Fruit fly (Drosophila melanogaster): ENCODE data around the gene CG17776.

The CG17776 gene

DNA sequence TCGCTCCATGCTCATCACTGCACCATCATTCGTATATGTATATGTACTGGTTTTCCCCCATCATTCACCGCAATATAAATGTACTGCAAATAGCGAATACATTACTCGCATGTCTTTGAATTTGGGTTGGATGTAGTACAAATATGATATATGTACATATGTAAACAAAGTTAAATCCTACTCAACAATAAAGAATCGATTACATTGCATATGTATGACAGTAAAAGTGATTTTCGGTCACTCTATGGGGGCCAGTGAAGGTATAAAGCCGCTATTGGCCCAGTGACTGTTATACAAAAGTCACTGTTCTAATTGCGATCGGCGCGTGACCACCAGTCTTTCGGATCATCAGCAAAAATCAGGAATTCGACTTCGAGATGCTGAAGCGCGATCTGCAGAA, 3.0 kb downstream of the CG17776 start, which contains the start of gene CG3457:
Gene CG3457, plus strand, starts transcription at position 301 of the 400 bp plus-strand sequence.
- TF ChIP-seq h (GFP tag; optimal IDR thresholded peaks at IDR 0.05) = no peak
- TF ChIP-seq br (GFP tag; optimal IDR thresholded peaks at IDR 0.05) = no peak
- TF ChIP-seq lola (GFP tag; optimal IDR thresholded peaks at IDR 0.05) = no peak
- TF ChIP-seq Abd-B (GFP tag; optimal IDR thresholded peaks at IDR 0.05) = no peak
- no peak for TF ChIP-seq sage (GFP tag; optimal IDR thresholded peaks at IDR 0.05)
- no peak for TF ChIP-seq jim (GFP tag; optimal IDR thresholded peaks at IDR 0.05)
- TF ChIP-seq dmrt93B (GFP tag; optimal IDR thresholded peaks at IDR 0.05) = no peak
- no peak for TF ChIP-seq HLH106 (tag; optimal IDR thresholded peaks at IDR 0.05)
- TF ChIP-seq Mio (GFP tag; optimal IDR thresholded peaks at IDR 0.05) = no peak
- no peak for TF ChIP-seq Hr78 (GFP tag; optimal IDR thresholded peaks at IDR 0.05)
- TF ChIP-seq foxo (GFP tag; optimal IDR thresholded peaks at IDR 0.05) = no peak
- no peak for TF ChIP-seq tai (GFP tag; optimal IDR thresholded peaks at IDR 0.05)
- TF ChIP-seq Hnf4 (GFP tag; optimal IDR thresholded peaks at IDR 0.05) = no peak
- TF ChIP-seq OdsH (GFP tag; optimal IDR thresholded peaks at IDR 0.05) = no peak
- no peak for TF ChIP-seq Hr83 (GFP tag; optimal IDR thresholded peaks at IDR 0.05; ENCODE audit: poor library complexity, severe bottlenecking)
- no peak for TF ChIP-seq Rel (GFP tag; optimal IDR thresholded peaks at IDR 0.05)
- TF ChIP-seq Rel (tag; optimal IDR thresholded peaks at IDR 0.05) = no peak

DNA sequence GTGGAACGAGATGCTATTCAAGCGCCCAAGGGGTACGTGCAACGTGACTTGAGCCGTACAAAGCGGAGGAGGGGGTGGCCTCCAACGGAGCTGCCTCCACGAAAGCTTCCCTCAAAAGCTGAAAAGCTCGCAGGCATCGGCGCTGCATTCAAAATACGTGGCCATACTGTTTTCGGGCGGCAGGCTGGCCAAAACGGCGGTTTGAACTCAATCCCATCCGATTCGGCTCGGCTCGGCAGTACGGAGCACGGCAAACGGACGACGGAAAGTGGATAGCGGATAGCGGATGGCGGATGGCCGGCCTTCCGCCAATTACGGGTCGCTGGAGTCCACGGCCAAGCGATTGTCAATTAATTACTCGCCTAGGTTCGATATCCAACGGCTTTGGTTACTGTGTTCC, 4.4 kb downstream of the CG17776 start, which contains the start of gene Mct1:
Gene Mct1, plus strand, starts transcription at position 301 of the 400 bp plus-strand sequence.
- TF ChIP-seq dmrt93B (GFP tag; optimal IDR thresholded peaks at IDR 0.05) (no peak), brk (GFP tag; optimal IDR thresholded peaks at IDR 0.05) (no peak), Hr83 (GFP tag; optimal IDR thresholded peaks at IDR 0.05; ENCODE audit: poor library complexity, severe bottlenecking) (no peak), CG32264 (GFP tag; optimal IDR thresholded peaks at IDR 0.05) (no peak), Mio (GFP tag; optimal IDR thresholded peaks at IDR 0.05) (no peak), pan (optimal IDR thresholded peaks at IDR 0.05) (no peak), lola (GFP tag; optimal IDR thresholded peaks at IDR 0.05) (no peak), Sp1 (GFP tag; optimal IDR thresholded peaks at IDR 0.05) (no peak), N (GFP tag; optimal IDR thresholded peaks at IDR 0.05) (no peak), foxo (GFP tag; optimal IDR thresholded peaks at IDR 0.05) (no peak), Hnf4 (GFP tag; optimal IDR thresholded peaks at IDR 0.05) (no peak), sv (GFP tag; optimal IDR thresholded peaks at IDR 0.05) (no peak), sage (GFP tag; optimal IDR thresholded peaks at IDR 0.05) (no peak), fru (GFP tag; optimal IDR thresholded peaks at IDR 0.05) (no peak), Myc (optimal IDR thresholded peaks at IDR 0.05) (no peak), ey (GFP tag; optimal IDR thresholded peaks at IDR 0.05) (no peak), Dif (GFP tag; optimal IDR thresholded peaks at IDR 0.05; ENCODE audit: partially characterized antibody) (no peak), Abd-B (GFP tag; optimal IDR thresholded peaks at IDR 0.05) (no peak), br (GFP tag; optimal IDR thresholded peaks at IDR 0.05) (no peak)

DNA sequence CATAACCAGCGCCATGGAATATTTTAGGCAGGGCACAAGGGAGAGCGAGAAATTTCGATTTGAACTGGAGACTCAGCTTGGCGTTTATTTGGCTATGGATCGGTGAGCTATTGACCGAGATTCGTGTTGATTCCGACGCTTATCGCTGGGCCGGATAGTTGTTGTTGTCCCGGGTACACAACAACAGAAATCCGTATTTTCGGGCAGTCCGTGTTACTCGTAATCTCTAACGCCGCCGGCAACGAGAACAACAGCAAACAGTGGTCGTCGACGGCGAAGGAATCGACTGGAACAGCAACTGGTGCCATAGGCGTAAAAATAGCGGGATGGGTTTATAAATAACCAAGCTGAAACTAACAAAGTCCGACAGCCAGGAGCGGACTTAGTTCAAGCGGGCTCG, 7.4 kb downstream of the CG17776 start:
- TF ChIP-seq Dif (GFP tag; optimal IDR thresholded peaks at IDR 0.05; ENCODE audit: partially characterized antibody) = no peak
- TF ChIP-seq CG32264 (GFP tag; optimal IDR thresholded peaks at IDR 0.05) = no peak
- TF ChIP-seq CrebA (GFP tag; optimal IDR thresholded peaks at IDR 0.05; ENCODE audit: borderline replicate concordance) = no peak
- TF ChIP-seq dmrt93B (GFP tag; optimal IDR thresholded peaks at IDR 0.05) = no peak
- no peak for TF ChIP-seq Vsx2 (GFP tag; optimal IDR thresholded peaks at IDR 0.05; ENCODE audit: partially characterized antibody)
- no peak for TF ChIP-seq GATAd (GFP tag; optimal IDR thresholded peaks at IDR 0.05)
- TF ChIP-seq rgr (GFP tag; optimal IDR thresholded peaks at IDR 0.05) = no peak
- TF ChIP-seq woc (GFP tag; optimal IDR thresholded peaks at IDR 0.05) = no peak
- TF ChIP-seq Sp1 (GFP tag; optimal IDR thresholded peaks at IDR 0.05) = no peak
- TF ChIP-seq lola (GFP tag; optimal IDR thresholded peaks at IDR 0.05) = no peak
- TF ChIP-seq Myc (optimal IDR thresholded peaks at IDR 0.05) = no peak
- TF ChIP-seq pan (optimal IDR thresholded peaks at IDR 0.05) = no peak
- no peak for TF ChIP-seq tai (GFP tag; optimal IDR thresholded peaks at IDR 0.05)
- no peak for TF ChIP-seq br (GFP tag; optimal IDR thresholded peaks at IDR 0.05)
- no peak for TF ChIP-seq ey (GFP tag; optimal IDR thresholded peaks at IDR 0.05)

DNA sequence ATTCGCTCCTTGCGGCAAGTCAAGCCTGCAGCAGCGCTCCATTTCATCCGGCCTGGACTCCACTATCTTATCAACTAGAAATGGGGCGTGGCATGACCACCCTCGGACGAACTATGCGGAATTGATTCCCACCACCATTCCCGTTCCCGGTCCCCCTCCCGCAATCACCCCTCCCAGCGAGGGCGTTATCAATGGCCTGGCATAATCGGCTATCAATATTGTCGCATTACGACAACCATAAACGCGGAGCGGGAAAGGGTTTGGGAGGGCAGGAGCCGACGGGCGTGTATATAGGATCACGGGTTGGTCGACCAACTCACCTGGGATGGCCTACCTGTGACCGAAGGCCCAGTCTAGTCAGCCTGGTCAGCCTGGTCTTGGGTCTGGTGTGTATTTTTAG, 8.6 kb downstream of the CG17776 start:
- TF ChIP-seq woc (GFP tag; optimal IDR thresholded peaks at IDR 0.05) (no peak), dmrt93B (GFP tag; optimal IDR thresholded peaks at IDR 0.05) (no peak), Dfd (GFP tag; optimal IDR thresholded peaks at IDR 0.05) (no peak), dl (GFP tag; optimal IDR thresholded peaks at IDR 0.05; ENCODE audit: insufficient read depth in 1 of 2, partially characterized antibody in 2 of 2) (no peak), Myc (optimal IDR thresholded peaks at IDR 0.05) (no peak), usp (GFP tag; optimal IDR thresholded peaks at IDR 0.05) (no peak), fru (GFP tag; optimal IDR thresholded peaks at IDR 0.05) (no peak), CG9705 (GFP tag; optimal IDR thresholded peaks at IDR 0.05) (no peak), Hr83 (GFP tag; optimal IDR thresholded peaks at IDR 0.05; ENCODE audit: poor library complexity, severe bottlenecking) (no peak), Abd-B (GFP tag; optimal IDR thresholded peaks at IDR 0.05) (no peak), N (GFP tag; optimal IDR thresholded peaks at IDR 0.05) (no peak), Dif (GFP tag; optimal IDR thresholded peaks at IDR 0.05; ENCODE audit: partially characterized antibody) (no peak), tai (GFP tag; optimal IDR thresholded peaks at IDR 0.05) (no peak)

Measured in whole organism, wandering third instar larva.